Worm (Caenorhabditis elegans) whole organism, L4 larva: ENCODE results near the gene npr-7.

ENCODE experiments used
- ama-1 ChIP-seq: fragments of 150-350 bp; optimal IDR thresholded peaks from 2 replicates; lab custom pipeline; 2014; ENCODE audit warnings: inconsistent platforms, mixed read lengths
- dmd-6 ChIP-seq: fragments of 200-800 bp; sonication (Bioruptor generic); IDR thresholded peaks from 2 replicates; pipeline ENCODE4 v1.3.6; 2022; ENCODE audit warnings: missing genetic modification reagents, missing genetic modification characterization, missing compliant biosample characterization
- nhr-11 ChIP-seq: fragments of 150-350 bp; optimal IDR thresholded peaks from 2 replicates; lab custom pipeline; 2014; ENCODE audit warnings: missing biosample characterization, missing genetic modification characterization
- nhr-41 ChIP-seq: fragments of 200-800 bp; sonication (Bioruptor generic); IDR thresholded peaks from 2 replicates; pipeline ENCODE4 v1.3.6; 2022; ENCODE audit warnings: missing genetic modification reagents, missing genetic modification characterization, missing compliant biosample characterization
- snpc-4 ChIP-seq: fragments of 150-350 bp; optimal IDR thresholded peaks from 2 replicates; lab custom pipeline; 2014; ENCODE audit warnings: missing biosample characterization, missing genetic modification characterization
- ztf-11 ChIP-seq: fragments of 150-350 bp; optimal IDR thresholded peaks from 2 replicates; lab custom pipeline; 2014; ENCODE audit warnings: missing biosample characterization, missing genetic modification characterization

DNA sequence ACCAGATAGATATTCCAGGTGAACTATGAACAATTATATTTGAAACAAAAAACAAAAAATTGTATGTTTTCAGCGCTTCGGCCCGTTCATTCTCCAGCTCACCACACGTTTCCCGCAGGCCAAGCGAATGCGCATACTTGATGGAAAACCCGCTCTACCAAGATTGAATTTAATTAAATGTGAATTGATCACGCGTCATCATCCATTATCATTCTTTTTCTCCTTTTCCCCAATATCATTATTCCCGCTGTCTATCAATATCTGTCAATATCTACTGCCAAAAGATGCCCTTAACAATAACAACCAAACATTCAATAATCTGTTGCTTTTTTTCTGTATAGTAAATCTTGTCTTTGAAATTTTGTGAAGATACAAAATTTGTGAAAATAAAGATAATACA is 17.2 kb upstream of the npr-7 start:
- TF ChIP-seq dmd-6 (GFP tag; lab: Robert Waterston, UW) (no peak), nhr-11 (tag; lab: Kevin White, UChicago) (no peak), ztf-11 (tag; lab: Kevin White, UChicago) (no peak), nhr-41 (GFP tag; lab: Robert Waterston, UW) (no peak), snpc-4 (tag; lab: Kevin White, UChicago) (no peak), ama-1 (lab: Kevin White, UChicago) (no peak)
